Worm (Caenorhabditis elegans): ENCODE data around the gene istr-1.

DNA sequence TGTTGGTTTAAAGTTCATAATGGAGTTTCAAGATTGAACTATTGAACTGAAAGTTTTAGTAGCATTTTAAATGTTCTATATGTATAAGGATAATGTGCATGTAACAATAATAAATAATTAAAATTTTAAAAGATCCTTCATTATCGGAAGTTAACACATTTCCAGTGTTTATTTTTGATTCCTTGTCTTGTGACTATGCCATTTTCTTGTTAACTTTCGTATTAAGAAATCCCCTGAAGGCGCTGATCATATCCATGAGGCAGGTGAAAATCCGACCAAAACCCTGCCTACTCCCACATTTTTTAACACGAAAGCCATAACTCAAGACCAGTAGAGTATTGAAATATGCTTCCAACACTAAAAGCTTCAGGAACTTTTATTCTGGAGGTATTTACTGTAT is 22.1 kb downstream of the istr-1 start, which contains the start of gene R11D1.7:
- TF ChIP-seq ZK546.5 (tag; optimal IDR thresholded peaks at IDR 0.05) (no peak), ceh-82 (tag; optimal IDR thresholded peaks at IDR 0.05) (no peak)
